Worm (Caenorhabditis elegans) whole organism, mixed stage, embryonic: ENCODE data around the gene F58A4.2.

Experiments used
- blmp-1 ChIP-seq: fragments of 150-350 bp; optimal IDR thresholded peaks from 2 replicates; lab custom pipeline; 2014; ENCODE audit warnings: missing biosample characterization, missing genetic modification characterization
- cnd-1 ChIP-seq: fragments of 200-800 bp; sonication (Bioruptor generic); optimal IDR thresholded peaks from 2 replicates; lab custom pipeline; 2018; ENCODE audit warnings: mild to moderate bottlenecking, missing genetic modification characterization, missing compliant biosample characterization
- elt-1 ChIP-seq: sonication (generic microtip); optimal IDR thresholded peaks from 2 replicates; lab custom pipeline; 2017; ENCODE audit warnings: missing genetic modification characterization, mild to moderate bottlenecking, missing compliant biosample characterization, antibody characterized with exemption, moderate library complexity, borderline replicate concordance; ENCODE audit not compliant: insufficient read depth
- flh-1 ChIP-seq: fragments of 200-800 bp; sonication (Bioruptor generic); optimal IDR thresholded peaks from 2 replicates; lab custom pipeline; 2018; ENCODE audit warnings: mild to moderate bottlenecking, missing genetic modification characterization, moderate library complexity, missing compliant biosample characterization
- lsy-2 ChIP-seq: fragments of 150-350 bp; optimal IDR thresholded peaks from 2 replicates; lab custom pipeline; 2014; ENCODE audit warnings: missing biosample characterization, missing genetic modification characterization
- mab-5 ChIP-seq: fragments of 150-350 bp; optimal IDR thresholded peaks from 2 replicates; lab custom pipeline; 2014; ENCODE audit warnings: missing biosample characterization, missing genetic modification characterization
- mep-1 ChIP-seq: fragments of 150-350 bp; optimal IDR thresholded peaks from 2 replicates; lab custom pipeline; 2017; ENCODE audit warnings: missing biosample characterization, missing genetic modification reagents, missing genetic modification characterization, inconsistent platforms
- nhr-237 ChIP-seq: fragments of 150-350 bp; optimal IDR thresholded peaks from 2 replicates; lab custom pipeline; 2014; ENCODE audit warnings: missing biosample characterization, missing genetic modification characterization
- pha-4 ChIP-seq: fragments of 150-350 bp; optimal IDR thresholded peaks from 2 replicates; lab custom pipeline; 2018; ENCODE audit warnings: missing biosample characterization, missing genetic modification reagents, missing genetic modification characterization
- tbx-8 ChIP-seq: fragments of 200-800 bp; sonication (Bioruptor generic); optimal IDR thresholded peaks from 2 replicates; lab custom pipeline; 2018; ENCODE audit warnings: mild to moderate bottlenecking, missing genetic modification characterization, moderate library complexity, missing compliant biosample characterization
- unc-39 ChIP-seq: fragments of 150-350 bp; optimal IDR thresholded peaks from 2 replicates; lab custom pipeline; 2014; ENCODE audit warnings: missing biosample characterization, missing genetic modification characterization
- unc-62 ChIP-seq: fragments of 150-350 bp; optimal IDR thresholded peaks from 2 replicates; lab custom pipeline; 2014; ENCODE audit warnings: missing biosample characterization, missing genetic modification reagents, missing genetic modification characterization

ce11 chrIII:9564410-9564809 lies 36.1 kb downstream of the F58A4.2 start, which contains the start of gene C48B4.10:
- TF ChIP-seq cnd-1 (tag; lab: Kevin White, UChicago) (no peak), unc-62 (GFP tag; lab: Kevin White, UChicago) (no peak), blmp-1 (tag; lab: Kevin White, UChicago) (no peak), mab-5 (tag; lab: Kevin White, UChicago) (no peak), lsy-2 (no peak), tbx-8 (GFP tag; lab: Kevin White, UChicago) (no peak), elt-1 (tag; lab: Kevin White, UChicago) (no peak), pha-4 (no peak), mep-1 (tag; lab: Kevin White, UChicago) (no peak), flh-1 (no peak), nhr-237 (tag; lab: Kevin White, UChicago) (no peak), unc-39 (tag; lab: Kevin White, UChicago) (no peak)
